Worm (Caenorhabditis elegans): ENCODE data around the gene T25B9.6.
A peak's percentile ranks its signal among the peaks of the same experiment; 100 is the strongest.

The T25B9.6 gene

ce11 chrIV:10734527-10735436 is 23.2 kb upstream of the T25B9.6 start, which contains the start of the genes orc-5 and cyb-1 (continued):
- no peak for TF ChIP-seq nfya-1 (tag; optimal IDR thresholded peaks at IDR 0.05; ENCODE audit: borderline replicate concordance, insufficient read depth)
- peak; percentile 72 for TF ChIP-seq madf-8 (GFP tag; conservative IDR thresholded peaks at IDR 0.05)
- no peak for TF ChIP-seq lin-26 (GFP tag; IDR thresholded peaks at IDR 0.05)
- TF ChIP-seq dpl-1 (GFP tag; optimal IDR thresholded peaks at IDR 0.05), result peak; percentile 76
- peak; percentile 54 for TF ChIP-seq xnd-1 (tag; optimal IDR thresholded peaks at IDR 0.05)
- TF ChIP-seq ceh-79 (tag; optimal IDR thresholded peaks at IDR 0.05), result no peak
- TF ChIP-seq dpff-1 (tag; optimal IDR thresholded peaks at IDR 0.05), result no peak
- TF ChIP-seq dox-1 (GFP tag; IDR thresholded peaks at IDR 0.05), result peak; percentile 18; the same call in 1 of the 2 replicates
- TF ChIP-seq efl-1 (GFP tag; optimal IDR thresholded peaks at IDR 0.05), result peak; percentile 94
- 0 out of 2 replicates have a peak, but pooled peaks have one; percentile 28 for TF ChIP-seq Y53G8AR.9 (GFP tag; conservative IDR thresholded peaks at IDR 0.05)
- TF ChIP-seq attf-5 (GFP tag; optimal IDR thresholded peaks at IDR 0.05), result peak; percentile 67

ce11 chrIV:10737011-10737553 is 20.9 kb upstream of the T25B9.6 start, which contains the start of gene grl-21:
Gene grl-21, plus strand, starts transcription at chrIV:10737474.
- TF ChIP-seq F57A8.1 (GFP tag; optimal IDR thresholded peaks at IDR 0.05), result no peak
- TF ChIP-seq akir-1 (GFP tag; optimal IDR thresholded peaks at IDR 0.05), result no peak
- no peak for TF ChIP-seq dpff-1 (tag; optimal IDR thresholded peaks at IDR 0.05)
- no peak for TF ChIP-seq ZK185.1 (tag; optimal IDR thresholded peaks at IDR 0.05; ENCODE audit: poor library complexity, severe bottlenecking)
- TF ChIP-seq lin-40 (tag; optimal IDR thresholded peaks at IDR 0.05), result no peak
- TF ChIP-seq lsl-1 (GFP tag; optimal IDR thresholded peaks at IDR 0.05), result no peak
- TF ChIP-seq unc-62 (GFP tag; optimal IDR thresholded peaks at IDR 0.05), result no peak
- TF ChIP-seq snpc-1.1 (tag; optimal IDR thresholded peaks at IDR 0.05; ENCODE audit: insufficient read depth), result no peak
- no peak for TF ChIP-seq nhr-179 (tag; optimal IDR thresholded peaks at IDR 0.05)
- no peak for TF ChIP-seq bed-2 (GFP tag; IDR thresholded peaks at IDR 0.05)
- no peak for TF ChIP-seq efl-1 (GFP tag; optimal IDR thresholded peaks at IDR 0.05)
- no peak for TF ChIP-seq K12H6.12 (tag; optimal IDR thresholded peaks at IDR 0.05)
- no peak for TF ChIP-seq ztf-25 (GFP tag; IDR thresholded peaks at IDR 0.05)
- no peak for TF ChIP-seq ztf-6 (GFP tag; IDR thresholded peaks at IDR 0.05)
- TF ChIP-seq F49E8.2 (tag; optimal IDR thresholded peaks at IDR 0.05; ENCODE audit: insufficient read depth), result peak; percentile 36
- TF ChIP-seq tbx-9 (tag; optimal IDR thresholded peaks at IDR 0.05; ENCODE audit: borderline replicate concordance), result no peak
- TF ChIP-seq pha-4 (tag; optimal IDR thresholded peaks at IDR 0.05), result no peak
- TF ChIP-seq madf-3 (GFP tag; IDR thresholded peaks at IDR 0.05), result 0 out of 2 replicates have a peak, but pooled peaks have one; percentile 66
- TF ChIP-seq madf-8 (GFP tag; conservative IDR thresholded peaks at IDR 0.05), result no peak
- TF ChIP-seq lag-1 (GFP tag; IDR thresholded peaks at IDR 0.05), result no peak
- TF ChIP-seq F39B2.1 (GFP tag; IDR thresholded peaks at IDR 0.05), result no peak
- no peak for TF ChIP-seq sdz-38 (tag; optimal IDR thresholded peaks at IDR 0.05)
- no peak for TF ChIP-seq nfya-2 (GFP tag; IDR thresholded peaks at IDR 0.05)
- TF ChIP-seq tlf-1 (GFP tag; optimal IDR thresholded peaks at IDR 0.05), result peak; percentile 23
- TF ChIP-seq hmg-1.2 (GFP tag; IDR thresholded peaks at IDR 0.05), result 0 out of 2 replicates have a peak, but pooled peaks have one; percentile 11
- TF ChIP-seq F37B4.10 (GFP tag; IDR thresholded peaks at IDR 0.05), result no peak
- no peak for TF ChIP-seq ccch-3 (GFP tag; optimal IDR thresholded peaks at IDR 0.05)
- no peak for TF ChIP-seq snpc-3.4 (tag; optimal IDR thresholded peaks at IDR 0.05)
- TF ChIP-seq lir-1 (GFP tag; conservative IDR thresholded peaks at IDR 0.05), result no peak
- TF ChIP-seq ztf-18 (tag; optimal IDR thresholded peaks at IDR 0.05), result no peak
- TF ChIP-seq nfya-1 (tag; optimal IDR thresholded peaks at IDR 0.05; ENCODE audit: borderline replicate concordance, insufficient read depth), result no peak
- TF ChIP-seq ekl-4 (GFP tag; IDR thresholded peaks at IDR 0.05), result peak; percentile 42; the same call in 1 of the 2 replicates
- TF ChIP-seq attf-3 (GFP tag; conservative IDR thresholded peaks at IDR 0.05), result 0 out of 2 replicates have a peak, but pooled peaks have one; percentile 16
- TF ChIP-seq ztf-3 (GFP tag; optimal IDR thresholded peaks at IDR 0.05), result no peak
- no peak for TF ChIP-seq hlh-12 (tag; optimal IDR thresholded peaks at IDR 0.05)
- no peak for TF ChIP-seq ama-1 (optimal IDR thresholded peaks at IDR 0.05)
- TF ChIP-seq ama-1 (GFP tag; optimal IDR thresholded peaks at IDR 0.05), result no peak
